Worm (Caenorhabditis elegans) whole organism, mixed stage, embryonic: ENCODE results near the gene ZK836.3.

ENCODE experiments used
- M03D4.4 ChIP-seq: sonication (generic microtip); optimal IDR thresholded peaks from 2 replicates; lab custom pipeline; 2017; ENCODE audit warnings: mild to moderate bottlenecking, missing genetic modification characterization, missing compliant biosample characterization
- bed-3 ChIP-seq: fragments of 200-800 bp; sonication (Bioruptor generic); optimal IDR thresholded peaks from 3 replicates; lab custom pipeline; 2018; ENCODE audit warnings: mild to moderate bottlenecking, missing genetic modification characterization, moderate library complexity, missing compliant biosample characterization
- blmp-1 ChIP-seq: fragments of 150-350 bp; optimal IDR thresholded peaks from 2 replicates; lab custom pipeline; 2014; ENCODE audit warnings: missing biosample characterization, missing genetic modification characterization
- ceh-39 ChIP-seq: fragments of 150-350 bp; optimal IDR thresholded peaks from 2 replicates; lab custom pipeline; 2014; ENCODE audit warnings: missing biosample characterization, missing genetic modification characterization
- ceh-43 ChIP-seq: fragments of 200-800 bp; sonication (Bioruptor generic); optimal IDR thresholded peaks from 2 replicates; lab custom pipeline; 2018; ENCODE audit warnings: mild to moderate bottlenecking, missing genetic modification characterization, moderate library complexity, missing compliant biosample characterization
- ces-1 ChIP-seq: fragments of 150-350 bp; optimal IDR thresholded peaks from 2 replicates; lab custom pipeline; 2014; ENCODE audit warnings: missing biosample characterization, missing genetic modification reagents, missing genetic modification characterization
- cnd-1 ChIP-seq: fragments of 200-800 bp; sonication (Bioruptor generic); optimal IDR thresholded peaks from 2 replicates; lab custom pipeline; 2018; ENCODE audit warnings: mild to moderate bottlenecking, missing genetic modification characterization, missing compliant biosample characterization
- drap-1 ChIP-seq: fragments of 200-800 bp; sonication (Bioruptor generic); optimal IDR thresholded peaks from 3 replicates; lab custom pipeline; 2018; ENCODE audit warnings: mild to moderate bottlenecking, missing genetic modification characterization, missing compliant biosample characterization
- elt-3 ChIP-seq: fragments of 150-350 bp; optimal IDR thresholded peaks from 2 replicates; lab custom pipeline; 2014; ENCODE audit warnings: missing biosample characterization, missing genetic modification characterization
- flh-1 ChIP-seq: fragments of 200-800 bp; sonication (Bioruptor generic); optimal IDR thresholded peaks from 2 replicates; lab custom pipeline; 2018; ENCODE audit warnings: mild to moderate bottlenecking, missing genetic modification characterization, moderate library complexity, missing compliant biosample characterization
- ham-2 ChIP-seq: fragments of 200-800 bp; sonication (Bioruptor generic); optimal IDR thresholded peaks from 2 replicates; lab custom pipeline; 2018; ENCODE audit warnings: mild to moderate bottlenecking, missing genetic modification characterization, missing compliant biosample characterization
- hlh-1 ChIP-seq: fragments of 150-350 bp; optimal IDR thresholded peaks from 2 replicates; lab custom pipeline; 2014; ENCODE audit warnings: missing biosample characterization, missing genetic modification reagents, missing genetic modification characterization
- lin-13 ChIP-seq: fragments of 150-350 bp; optimal IDR thresholded peaks from 2 replicates; lab custom pipeline; 2014; ENCODE audit warnings: missing biosample characterization, missing genetic modification characterization
- lsy-2 ChIP-seq: fragments of 150-350 bp; optimal IDR thresholded peaks from 2 replicates; lab custom pipeline; 2014; ENCODE audit warnings: missing biosample characterization, missing genetic modification characterization
- mab-5 ChIP-seq: fragments of 150-350 bp; optimal IDR thresholded peaks from 2 replicates; lab custom pipeline; 2014; ENCODE audit warnings: missing biosample characterization, missing genetic modification characterization
- mep-1 ChIP-seq: fragments of 150-350 bp; optimal IDR thresholded peaks from 2 replicates; lab custom pipeline; 2017; ENCODE audit warnings: missing biosample characterization, missing genetic modification reagents, missing genetic modification characterization, inconsistent platforms
- mls-2 ChIP-seq: sonication (generic microtip); optimal IDR thresholded peaks from 2 replicates; lab custom pipeline; 2016; ENCODE audit warnings: mild to moderate bottlenecking, missing genetic modification characterization, moderate library complexity, missing compliant biosample characterization
- nhr-12 ChIP-seq: fragments of 150-350 bp; optimal IDR thresholded peaks from 2 replicates; lab custom pipeline; 2014; ENCODE audit warnings: missing biosample characterization, missing genetic modification characterization
- nhr-2 ChIP-seq: fragments of 150-350 bp; optimal IDR thresholded peaks from 2 replicates; lab custom pipeline; 2014; ENCODE audit warnings: missing biosample characterization, missing genetic modification characterization
- nhr-28 ChIP-seq: fragments of 150-350 bp; optimal IDR thresholded peaks from 2 replicates; lab custom pipeline; 2014; ENCODE audit warnings: missing biosample characterization, missing genetic modification characterization
- nhr-76 ChIP-seq: sonication (generic microtip); optimal IDR thresholded peaks from 2 replicates; lab custom pipeline; 2017; ENCODE audit warnings: missing biosample characterization, missing genetic modification characterization
- pha-4 ChIP-seq: fragments of 150-350 bp; optimal IDR thresholded peaks from 2 replicates; lab custom pipeline; 2018; ENCODE audit warnings: missing biosample characterization, missing genetic modification reagents, missing genetic modification characterization
- sem-2 ChIP-seq: fragments of 200-800 bp; sonication (Bioruptor generic); optimal IDR thresholded peaks from 2 replicates; lab custom pipeline; 2018; ENCODE audit warnings: mild to moderate bottlenecking, missing genetic modification characterization, missing compliant biosample characterization
- sptf-1 ChIP-seq: sonication (generic microtip); optimal IDR thresholded peaks from 2 replicates; lab custom pipeline; 2017; ENCODE audit warnings: mild to moderate bottlenecking, missing genetic modification characterization, moderate library complexity, missing compliant biosample characterization
- tbx-8 ChIP-seq: fragments of 200-800 bp; sonication (Bioruptor generic); optimal IDR thresholded peaks from 2 replicates; lab custom pipeline; 2018; ENCODE audit warnings: mild to moderate bottlenecking, missing genetic modification characterization, moderate library complexity, missing compliant biosample characterization
- unc-120 ChIP-seq: sonication (generic microtip); optimal IDR thresholded peaks from 2 replicates; lab custom pipeline; 2017; ENCODE audit warnings: missing genetic modification characterization, missing compliant biosample characterization; ENCODE audit not compliant: poor library complexity, severe bottlenecking
- unc-62 ChIP-seq: fragments of 150-350 bp; optimal IDR thresholded peaks from 2 replicates; lab custom pipeline; 2014; ENCODE audit warnings: missing biosample characterization, missing genetic modification reagents, missing genetic modification characterization
- zip-8 ChIP-seq: fragments of 150-350 bp; optimal IDR thresholded peaks from 2 replicates; lab custom pipeline; 2014; ENCODE audit warnings: missing biosample characterization, missing genetic modification characterization
- ztf-11 ChIP-seq: fragments of 150-350 bp; optimal IDR thresholded peaks from 2 replicates; lab custom pipeline; 2014; ENCODE audit warnings: missing biosample characterization, missing genetic modification characterization

ZK836.3 gene

DNA sequence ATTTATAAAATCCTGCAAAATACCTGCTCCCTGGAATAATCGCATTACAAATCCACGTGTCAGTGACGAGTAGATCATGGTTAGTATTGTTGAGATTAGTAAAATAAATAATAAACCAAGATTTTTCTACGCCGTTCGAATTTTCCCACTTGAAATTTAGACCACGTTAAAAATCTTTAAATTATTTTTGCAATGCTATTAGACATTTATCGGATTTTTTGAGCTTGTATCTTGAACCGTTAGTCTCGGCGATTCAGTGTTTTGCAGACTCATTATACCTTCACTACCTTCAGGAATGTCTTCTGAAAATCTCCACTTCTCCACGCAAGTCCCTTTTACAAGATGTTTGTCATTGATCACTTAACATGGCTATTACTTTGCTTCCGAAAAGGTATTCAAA is 33.5 kb downstream of the ZK836.3 start, which contains the start of gene C27A7.5:
Gene C27A7.5, minus strand, starts transcription at position 101 of the 400 bp plus-strand sequence.
- TF ChIP-seq ztf-11 (tag; lab: Kevin White, UChicago) = no peak
- no peak for TF ChIP-seq drap-1 (GFP tag; lab: Kevin White, UChicago)

DNA sequence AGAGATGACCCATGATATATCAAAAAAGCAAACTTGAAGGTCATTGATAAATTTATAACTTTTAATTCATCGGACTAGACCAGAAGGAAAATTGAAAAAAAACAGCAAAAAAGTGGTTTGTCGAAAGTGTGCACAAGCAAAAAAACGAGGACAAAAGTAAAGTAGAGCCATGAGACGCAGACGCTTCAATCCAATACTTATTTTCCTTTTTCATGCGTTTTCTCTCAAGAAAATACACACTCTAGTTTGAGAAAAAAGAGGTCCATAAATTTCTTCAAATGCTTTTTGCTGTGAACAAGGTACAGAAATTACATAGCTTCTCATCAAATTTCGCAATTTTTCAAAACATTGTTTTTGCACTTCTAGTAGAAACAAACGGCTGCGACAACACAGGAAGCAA is 34.6 kb downstream of the ZK836.3 start:
- TF ChIP-seq mls-2 (tag; lab: Kevin White, UChicago) (no peak), ceh-39 (no peak), ham-2 (GFP tag; lab: Kevin White, UChicago) (no peak), sem-2 (GFP tag; lab: Kevin White, UChicago) (no peak), elt-3 (tag; lab: Kevin White, UChicago) (no peak), drap-1 (GFP tag; lab: Kevin White, UChicago) (no peak), sptf-1 (tag; lab: Kevin White, UChicago) (no peak), flh-1 (no peak), ces-1 (GFP tag; lab: Kevin White, UChicago) (no peak), ceh-43 (no peak)
- TF ChIP-seq, all 35 proteins: peak for 0

DNA sequence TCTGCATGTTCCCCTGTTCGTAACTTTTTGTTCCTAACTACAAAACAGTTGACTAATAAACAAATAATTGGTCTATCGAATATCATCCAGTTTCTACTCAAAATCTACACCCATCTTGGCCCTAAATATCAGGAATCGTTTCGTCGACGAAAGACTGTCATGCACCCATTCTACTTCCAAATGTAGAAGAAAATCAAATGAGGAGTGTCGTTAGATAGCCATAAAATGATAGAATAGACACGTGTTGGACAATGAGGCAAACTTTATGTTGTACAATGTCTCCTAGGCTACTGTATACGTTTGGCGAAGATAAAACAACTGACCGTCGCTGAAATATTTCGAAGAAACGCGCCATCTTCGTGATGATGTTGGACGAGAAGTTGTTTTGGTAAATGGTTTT is 35.8 kb downstream of the ZK836.3 start:
- TF ChIP-seq elt-3 (tag; lab: Kevin White, UChicago) = no peak
- TF ChIP-seq nhr-28 (tag; lab: Kevin White, UChicago) = no peak
- TF ChIP-seq cnd-1 (tag; lab: Kevin White, UChicago) = no peak
- no peak for TF ChIP-seq blmp-1 (tag; lab: Kevin White, UChicago)
- TF ChIP-seq ztf-11 (tag; lab: Kevin White, UChicago) = no peak
- no peak for TF ChIP-seq sem-2 (GFP tag; lab: Kevin White, UChicago)
- TF ChIP-seq mab-5 (tag; lab: Kevin White, UChicago) = no peak
- TF ChIP-seq mls-2 (tag; lab: Kevin White, UChicago) = no peak
- no peak for TF ChIP-seq nhr-2 (tag; lab: Kevin White, UChicago)
- TF ChIP-seq unc-120 (tag; lab: Kevin White, UChicago) = no peak
- no peak for TF ChIP-seq ceh-43
- TF ChIP-seq M03D4.4 = no peak
- TF ChIP-seq nhr-76 (tag; lab: Kevin White, UChicago) = no peak
- no peak for TF ChIP-seq lin-13 (tag; lab: Kevin White, UChicago)
- no peak for TF ChIP-seq flh-1
- TF ChIP-seq hlh-1 (tag; lab: Kevin White, UChicago) = no peak
- TF ChIP-seq ces-1 (GFP tag; lab: Kevin White, UChicago) = no peak
- TF ChIP-seq mep-1 = no peak

DNA sequence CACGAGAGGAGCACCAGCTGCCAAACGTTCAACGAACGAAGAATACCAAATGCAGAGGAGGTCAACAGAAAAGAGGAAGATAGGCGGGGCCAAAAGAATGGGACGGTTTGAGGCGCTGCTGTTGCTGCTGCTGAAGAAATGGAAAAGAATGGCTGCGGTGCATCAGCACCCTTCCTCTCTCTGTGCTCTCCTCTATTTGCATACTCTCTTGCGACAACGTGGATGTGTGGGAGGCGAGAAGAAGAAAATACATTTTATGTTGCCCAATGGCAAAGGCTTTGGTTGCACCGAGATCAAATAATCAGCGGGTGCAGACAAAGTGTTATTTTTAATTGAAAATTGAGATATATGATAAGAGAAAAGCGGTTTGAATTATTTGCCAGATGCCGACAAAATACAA is 37.4 kb downstream of the ZK836.3 start:
- TF ChIP-seq mls-2 (tag; lab: Kevin White, UChicago) (no peak), zip-8 (tag; lab: Kevin White, UChicago) (no peak), nhr-28 (tag; lab: Kevin White, UChicago) (no peak), hlh-1 (tag; lab: Kevin White, UChicago) (no peak), blmp-1 (tag; lab: Kevin White, UChicago) (no peak), sptf-1 (tag; lab: Kevin White, UChicago) (no peak), lsy-2 (tag; lab: Kevin White, UChicago) (no peak), nhr-2 (tag; lab: Kevin White, UChicago) (no peak), pha-4 (tag; lab: Kevin White, UChicago) (no peak), tbx-8 (GFP tag; lab: Kevin White, UChicago) (no peak), ceh-39 (no peak), ham-2 (GFP tag; lab: Kevin White, UChicago) (no peak), unc-62 (GFP tag; lab: Kevin White, UChicago) (no peak), unc-120 (tag; lab: Kevin White, UChicago) (no peak), mep-1 (no peak)

DNA sequence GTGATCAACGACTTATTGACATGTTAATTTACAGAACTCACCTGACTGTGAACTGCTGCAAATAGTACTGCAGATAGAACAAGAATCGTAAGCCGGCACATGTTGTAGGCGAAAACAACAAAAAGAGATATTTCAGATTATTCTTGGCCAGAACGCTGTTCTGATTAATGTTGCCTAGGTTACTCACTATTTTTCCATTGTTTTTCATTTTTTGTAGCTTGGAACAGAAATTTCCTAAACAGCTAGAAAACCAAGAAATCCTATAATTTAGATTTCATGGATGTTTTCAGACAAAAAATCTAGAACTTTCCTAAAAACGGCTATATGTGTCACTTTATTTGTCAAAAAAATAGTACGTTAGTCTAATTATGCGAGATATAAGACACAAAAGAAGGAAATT is 41.2 kb downstream of the ZK836.3 start, which contains the start of gene C27A7.9:
Gene C27A7.9, minus strand, starts transcription at position 101 of the 400 bp plus-strand sequence.
- TF ChIP-seq drap-1 (GFP tag; lab: Kevin White, UChicago) (no peak), zip-8 (tag; lab: Kevin White, UChicago) (no peak), sptf-1 (tag; lab: Kevin White, UChicago) (no peak), lin-13 (tag; lab: Kevin White, UChicago) (no peak), ces-1 (GFP tag; lab: Kevin White, UChicago) (no peak), nhr-12 (tag; lab: Kevin White, UChicago) (no peak), pha-4 (tag; lab: Kevin White, UChicago) (no peak), blmp-1 (tag; lab: Kevin White, UChicago) (no peak), bed-3 (no peak), lsy-2 (tag; lab: Kevin White, UChicago) (no peak)
